Fruit fly (Drosophila melanogaster) whole organism, embryonic: ENCODE measurements around the gene CG31076.

ENCODE experiments used
- Adf1 ChIP-seq: fragments of 200-800 bp; sonication (Bioruptor generic); IDR thresholded peaks from 2 replicates; pipeline ENCODE4 v1.3.6; 2022; ENCODE audit warnings: missing biosample characterization, missing genetic modification characterization
- B-H1 ChIP-seq: fragments of 200-800 bp; sonication (Bioruptor generic); IDR thresholded peaks from 3 replicates; pipeline ENCODE4 v1.3.6; 2022; ENCODE audit warnings: missing biosample characterization, missing genetic modification characterization
- Bteb2 ChIP-seq: fragments of 200-800 bp; sonication (Bioruptor generic); optimal IDR thresholded peaks from 2 replicates; lab custom pipeline; 2016; ENCODE audit warnings: missing biosample characterization, missing genetic modification characterization
- CG10959 ChIP-seq: fragments of 200-800 bp; sonication (Bioruptor generic); IDR thresholded peaks from 2 replicates; pipeline ENCODE4 v1.3.6; 2022; ENCODE audit warnings: missing biosample characterization, missing genetic modification characterization
- CG14441 ChIP-seq: fragments of 200-800 bp; sonication (Bioruptor generic); IDR thresholded peaks from 2 replicates; pipeline ENCODE4 v1.3.6; 2022; ENCODE audit warnings: missing biosample characterization, missing genetic modification characterization
- CG1602 ChIP-seq: fragments of 200-800 bp; sonication (Bioruptor generic); optimal IDR thresholded peaks from 3 replicates; lab custom pipeline; 2016; ENCODE audit warnings: missing biosample characterization, missing genetic modification characterization
- CG17385 ChIP-seq: fragments of 200-800 bp; sonication (Bioruptor generic); optimal IDR thresholded peaks from 3 replicates; lab custom pipeline; 2018; ENCODE audit warnings: missing biosample characterization, mild to moderate bottlenecking, missing genetic modification characterization
- CG18619 ChIP-seq: fragments of 200-800 bp; sonication (Bioruptor generic); optimal IDR thresholded peaks from 3 replicates; lab custom pipeline; 2017; ENCODE audit warnings: missing biosample characterization, mild to moderate bottlenecking, missing genetic modification characterization
- CG2199 ChIP-seq: fragments of 200-800 bp; sonication (Bioruptor generic); IDR thresholded peaks from 3 replicates; pipeline ENCODE4 v1.3.6; 2022; ENCODE audit warnings: missing biosample characterization, missing genetic modification characterization
- CG2889 ChIP-seq: fragments of 200-800 bp; sonication (Bioruptor generic); IDR thresholded peaks from 3 replicates; pipeline ENCODE4 v1.3.6; 2022; ENCODE audit warnings: missing biosample characterization, missing genetic modification characterization
- CG3065 ChIP-seq: fragments of 200-800 bp; sonication (Bioruptor generic); optimal IDR thresholded peaks from 2 replicates; lab custom pipeline; 2016; ENCODE audit warnings: missing biosample characterization, missing genetic modification characterization
- CG4282 ChIP-seq: fragments of 200-800 bp; sonication (Bioruptor generic); optimal IDR thresholded peaks from 2 replicates; lab custom pipeline; 2016; ENCODE audit warnings: missing biosample characterization, missing genetic modification characterization
- CG6765 ChIP-seq: fragments of 200-800 bp; sonication (Bioruptor generic); optimal IDR thresholded peaks from 3 replicates; lab custom pipeline; 2017; ENCODE audit warnings: missing biosample characterization, mild to moderate bottlenecking, missing genetic modification characterization
- CG9437 ChIP-seq: fragments of 200-800 bp; sonication (Bioruptor generic); optimal IDR thresholded peaks from 2 replicates; lab custom pipeline; 2018; ENCODE audit warnings: missing biosample characterization, mild to moderate bottlenecking, missing genetic modification characterization
- CG9609 ChIP-seq: fragments of 200-800 bp; sonication (Bioruptor generic); optimal IDR thresholded peaks from 3 replicates; lab custom pipeline; 2016; ENCODE audit warnings: missing biosample characterization, missing genetic modification characterization
- Dad ChIP-seq: fragments of 200-800 bp; sonication (Bioruptor generic); optimal IDR thresholded peaks from 3 replicates; lab custom pipeline; 2016; ENCODE audit warnings: missing biosample characterization, missing genetic modification characterization
- Deaf1 ChIP-seq: fragments of 200-800 bp; optimal IDR thresholded peaks from 3 replicates; lab custom pipeline; 2019; ENCODE audit warnings: missing biosample characterization, mild to moderate bottlenecking, missing genetic modification characterization, moderate library complexity
- Dll ChIP-seq: fragments of 200-800 bp; sonication (Bioruptor generic); IDR thresholded peaks from 4 replicates; pipeline ENCODE4 v1.3.6; 2022; ENCODE audit warnings: missing biosample characterization, missing genetic modification characterization; ENCODE audit not compliant: partially characterized antibody
- Doc2 ChIP-seq: fragments of 200-800 bp; sonication (Bioruptor generic); IDR thresholded peaks from 2 replicates; pipeline ENCODE4 v1.3.6; 2022; ENCODE audit warnings: missing biosample characterization, missing genetic modification characterization
- Hr3 ChIP-seq: fragments of 200-800 bp; sonication (Bioruptor generic); optimal IDR thresholded peaks from 3 replicates; lab custom pipeline; 2016; ENCODE audit warnings: missing biosample characterization, missing genetic modification characterization
- Hr51 ChIP-seq, 2 experiments: fragments of 200-800 bp; sonication (Bioruptor generic); optimal IDR thresholded peaks; 2 replicates in 1 of 2; 3 replicates in 1 of 2; lab custom pipeline; 2016 to 2018; ENCODE audit warnings: missing biosample characterization in 2 of 2, missing genetic modification characterization in 2 of 2, mild to moderate bottlenecking in 1 of 2, moderate library complexity in 1 of 2
- Hr78 ChIP-seq, 2 experiments: fragments of 200-800 bp in 1 of 2; fragments of >200 bp in 1 of 2; sonication (Bioruptor generic) in 1 of 2; optimal IDR thresholded peaks; 2 replicates each; lab custom pipeline; 2017 to 2019; ENCODE audit warnings: missing biosample characterization in 2 of 2, missing genetic modification characterization in 2 of 2, mild to moderate bottlenecking in 1 of 2, moderate library complexity in 1 of 2
- Jarid2 ChIP-seq: fragments of 200-800 bp; sonication (Bioruptor generic); optimal IDR thresholded peaks from 3 replicates; lab custom pipeline; 2017; ENCODE audit warnings: mild to moderate bottlenecking, missing biosample characterization, missing genetic modification reagents, missing genetic modification characterization
- Max ChIP-seq: fragments of 200-800 bp; sonication (Bioruptor generic); optimal IDR thresholded peaks from 2 replicates; lab custom pipeline; 2016; ENCODE audit warnings: missing biosample characterization, mild to moderate bottlenecking, missing genetic modification characterization
- Nf-YA ChIP-seq: fragments of 200-800 bp; sonication (Bioruptor generic); IDR thresholded peaks from 2 replicates; pipeline ENCODE4 v1.3.6; 2022; ENCODE audit warnings: missing biosample characterization, missing genetic modification characterization
- Oli ChIP-seq: fragments of 200-800 bp; sonication (Bioruptor generic); optimal IDR thresholded peaks from 2 replicates; lab custom pipeline; 2018; ENCODE audit warnings: missing biosample characterization, mild to moderate bottlenecking, missing genetic modification characterization, moderate library complexity
- Rx ChIP-seq: fragments of 200-800 bp; sonication (Bioruptor generic); IDR thresholded peaks from 2 replicates; pipeline ENCODE4 v1.3.6; 2022; ENCODE audit warnings: missing biosample characterization, missing genetic modification characterization
- Side ChIP-seq: fragments of 200-800 bp; sonication (Bioruptor generic); optimal IDR thresholded peaks from 2 replicates; lab custom pipeline; 2016; ENCODE audit warnings: missing biosample characterization, missing genetic modification characterization
- Sry-δ ChIP-seq: fragments of 200-800 bp; sonication (Bioruptor generic); optimal IDR thresholded peaks from 2 replicates; lab custom pipeline; 2016; ENCODE audit warnings: missing biosample characterization, missing genetic modification characterization
- Stat92E ChIP-seq, 3 experiments: fragments of >200 bp in 2 of 3; fragments of 200-800 bp in 1 of 3; sonication (Bioruptor generic) in 1 of 3; optimal IDR thresholded peaks; 2 replicates each; lab custom pipeline; 2017 to 2019; ENCODE audit warnings: missing biosample characterization in 3 of 3, missing genetic modification characterization in 3 of 3, mild to moderate bottlenecking in 1 of 3, moderate library complexity in 1 of 3
- Tbp ChIP-seq: fragments of >200 bp; optimal IDR thresholded peaks from 2 replicates; lab custom pipeline; 2018; ENCODE audit warnings: missing biosample characterization, missing genetic modification characterization
- cad ChIP-seq: fragments of >200 bp; optimal IDR thresholded peaks from 2 replicates; lab custom pipeline; 2017; ENCODE audit warnings: missing biosample characterization, missing genetic modification characterization
- caup ChIP-seq: fragments of 200-800 bp; sonication (Bioruptor generic); optimal IDR thresholded peaks from 3 replicates; lab custom pipeline; 2017; ENCODE audit warnings: missing biosample characterization, mild to moderate bottlenecking, missing genetic modification characterization, moderate library complexity; ENCODE audit not compliant: severe bottlenecking
- crp ChIP-seq, 2 experiments: fragments of 200-800 bp; sonication (Bioruptor generic); optimal IDR thresholded peaks; 2 replicates in 1 of 2; 3 replicates in 1 of 2; lab custom pipeline; 2017; ENCODE audit warnings: missing biosample characterization in 2 of 2, missing genetic modification characterization in 2 of 2, mild to moderate bottlenecking in 1 of 2, moderate library complexity in 1 of 2
- dysf ChIP-seq: fragments of 200-800 bp; sonication (Bioruptor generic); IDR thresholded peaks from 3 replicates; pipeline ENCODE4 v1.3.6; 2022; ENCODE audit warnings: missing biosample characterization, missing genetic modification characterization
- emc ChIP-seq: fragments of 200-800 bp; sonication (Bioruptor generic); optimal IDR thresholded peaks from 2 replicates; lab custom pipeline; 2016; ENCODE audit warnings: missing biosample characterization, missing genetic modification characterization
- ewg ChIP-seq: fragments of 200-800 bp; sonication (Bioruptor generic); optimal IDR thresholded peaks from 3 replicates; lab custom pipeline; 2017; ENCODE audit warnings: mild to moderate bottlenecking, missing biosample characterization, missing genetic modification reagents, missing genetic modification characterization
- fd64A ChIP-seq: fragments of 200-800 bp; sonication (Bioruptor generic); optimal IDR thresholded peaks from 3 replicates; lab custom pipeline; 2018; ENCODE audit warnings: missing biosample characterization, mild to moderate bottlenecking, missing genetic modification characterization
- jigr1 ChIP-seq: fragments of 200-800 bp; sonication (Bioruptor generic); IDR thresholded peaks from 3 replicates; pipeline ENCODE4 v1.3.6; 2022; ENCODE audit warnings: missing biosample characterization, missing genetic modification characterization
- knrl ChIP-seq: fragments of 200-800 bp; sonication (Bioruptor generic); IDR thresholded peaks from 3 replicates; pipeline ENCODE4 v1.3.6; 2022; ENCODE audit warnings: missing biosample characterization, missing genetic modification characterization; ENCODE audit not compliant: partially characterized antibody
- mam ChIP-seq: fragments of 200-800 bp; sonication (Bioruptor generic); optimal IDR thresholded peaks from 3 replicates; lab custom pipeline; 2016; ENCODE audit warnings: missing biosample characterization, missing genetic modification characterization
- mirr ChIP-seq: fragments of 200-800 bp; sonication (Bioruptor generic); optimal IDR thresholded peaks from 3 replicates; lab custom pipeline; 2018; ENCODE audit warnings: missing biosample characterization, mild to moderate bottlenecking, missing genetic modification characterization
- nau ChIP-seq: fragments of 200-800 bp; sonication (Bioruptor generic); optimal IDR thresholded peaks from 3 replicates; lab custom pipeline; 2017; ENCODE audit warnings: missing biosample characterization, mild to moderate bottlenecking, missing genetic modification characterization, missing genetic modification reagents
- nom ChIP-seq: fragments of 200-800 bp; sonication (Bioruptor generic); optimal IDR thresholded peaks from 2 replicates; lab custom pipeline; 2017; ENCODE audit warnings: missing biosample characterization, missing genetic modification characterization, mild to moderate bottlenecking, moderate library complexity, missing genetic modification reagents
- phol ChIP-seq: fragments of 200-800 bp; sonication (Bioruptor generic); optimal IDR thresholded peaks from 3 replicates; lab custom pipeline; 2018; ENCODE audit warnings: missing biosample characterization, mild to moderate bottlenecking, missing genetic modification characterization, moderate library complexity
- row ChIP-seq: fragments of 200-800 bp; sonication (Bioruptor generic); IDR thresholded peaks from 3 replicates; pipeline ENCODE4 v1.3.6; 2022; ENCODE audit warnings: missing biosample characterization, missing genetic modification characterization
- sens-2 ChIP-seq: fragments of 200-800 bp; sonication (Bioruptor generic); IDR thresholded peaks from 2 replicates; pipeline ENCODE4 v1.3.6; 2022; ENCODE audit warnings: missing biosample characterization, missing genetic modification characterization
- seq ChIP-seq: fragments of 200-800 bp; sonication (Bioruptor generic); IDR thresholded peaks from 2 replicates; pipeline ENCODE4 v1.3.6; 2022; ENCODE audit warnings: missing biosample characterization, missing genetic modification characterization
- sisA ChIP-seq: fragments of 200-800 bp; sonication (Bioruptor generic); IDR thresholded peaks from 2 replicates; pipeline ENCODE4 v1.3.6; 2022; ENCODE audit warnings: missing biosample characterization, missing genetic modification characterization
- sqz ChIP-seq: fragments of 200-800 bp; sonication (Bioruptor generic); optimal IDR thresholded peaks from 3 replicates; lab custom pipeline; 2018; ENCODE audit warnings: missing biosample characterization, mild to moderate bottlenecking, missing genetic modification characterization
- tap ChIP-seq: fragments of 200-800 bp; optimal IDR thresholded peaks from 3 replicates; lab custom pipeline; 2019; ENCODE audit warnings: missing biosample characterization, mild to moderate bottlenecking, missing genetic modification characterization, moderate library complexity

CG31076 gene

DNA sequence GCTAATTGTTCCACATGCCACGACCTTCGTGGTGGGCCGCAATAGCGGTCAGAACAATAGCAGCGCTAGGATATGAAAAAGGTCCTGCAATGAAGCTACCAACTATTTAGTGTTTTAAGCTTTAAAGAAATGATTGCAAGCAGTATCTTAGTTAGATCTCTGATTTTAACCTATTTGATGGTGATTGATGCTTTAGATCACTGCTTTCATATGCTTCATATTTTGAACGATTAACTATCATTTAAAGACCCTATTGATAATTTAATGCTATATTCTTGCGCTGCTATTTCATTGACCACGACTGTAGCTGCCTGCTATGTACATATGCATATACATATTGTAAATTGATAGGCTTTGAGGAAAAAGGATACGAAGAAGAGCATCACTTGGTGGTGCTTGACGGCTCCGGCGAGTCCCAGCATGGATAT is 25.9 kb downstream of the CG31076 start (continued):
- no peak for TF ChIP-seq CG2199
- peak; percentile 14 for TF ChIP-seq CG18619 (GFP tag; lab: Kevin White, UChicago)
- no peak for TF ChIP-seq CG4282 (GFP tag; lab: Kevin White, UChicago)
- TF ChIP-seq B-H1 (GFP tag; lab: Robert Waterston, UW): no peak
- peak; percentile 74 for TF ChIP-seq dysf (GFP tag; lab: Robert Waterston, UW)
- peak; percentile 68 for TF ChIP-seq mam
- TF ChIP-seq row: peak; percentile 35; the same call in 2 of the 3 replicates
- peak; percentile 74 for TF ChIP-seq Max (GFP tag; lab: Kevin White, UChicago)
- TF ChIP-seq CG9609 (GFP tag; lab: Kevin White, UChicago): peak; percentile 11
- no peak for TF ChIP-seq Nf-YA (GFP tag; lab: Robert Waterston, UW)
- peak; percentile 76 for TF ChIP-seq nom
- TF ChIP-seq sisA (GFP tag; lab: Robert Waterston, UW): peak; percentile 52
- TF ChIP-seq caup: peak; percentile 78
- TF ChIP-seq Hr51 (GFP tag; optimal IDR thresholded peaks at IDR 0.05; lab: Kevin White, UChicago): peak in 1 of 2 experiments; percentile 59
- TF ChIP-seq Dad (GFP tag; lab: Kevin White, UChicago): no peak
- TF ChIP-seq ewg (GFP tag; lab: Kevin White, UChicago): peak; percentile 10
- no peak for TF ChIP-seq CG3065
- no peak for TF ChIP-seq Rx
- TF ChIP-seq CG6765: peak; percentile 11
- peak; percentile 2 for TF ChIP-seq emc (GFP tag; lab: Kevin White, UChicago)
- no peak for TF ChIP-seq Stat92E (GFP tag; optimal IDR thresholded peaks at IDR 0.05; lab: Kevin White, UChicago)
- peak; percentile 29; the same call in 1 of the 2 replicates for TF ChIP-seq seq (GFP tag; lab: Robert Waterston, UW)
- TF ChIP-seq CG17385 (GFP tag; lab: Kevin White, UChicago): peak; percentile 33
- TF ChIP-seq sens-2: no peak
- no peak for TF ChIP-seq crp (GFP tag; optimal IDR thresholded peaks at IDR 0.05; lab: Kevin White, UChicago)
- peak; percentile 20 for TF ChIP-seq CG1602 (GFP tag; lab: Kevin White, UChicago)
- TF ChIP-seq Deaf1 (tag; lab: Kevin White, UChicago): peak; percentile 48
- TF ChIP-seq Doc2 (GFP tag; lab: Robert Waterston, UW): no peak
- TF ChIP-seq knrl (GFP tag; lab: Robert Waterston, UW): no peak
- peak; percentile 58; the same call in 1 of the 2 replicates for TF ChIP-seq CG10959
- peak; percentile 70 for TF ChIP-seq fd64A (GFP tag; lab: Kevin White, UChicago)
- no peak for TF ChIP-seq Tbp
- TF ChIP-seq Hr78 (GFP tag; optimal IDR thresholded peaks at IDR 0.05; lab: Kevin White, UChicago): peak in 1 of 2 experiments; percentile 25
- TF ChIP-seq Jarid2 (GFP tag; lab: Kevin White, UChicago): peak; percentile 16
- TF ChIP-seq nau (GFP tag; lab: Kevin White, UChicago): peak; percentile 53
- no peak for TF ChIP-seq Adf1
- no peak for TF ChIP-seq cad (GFP tag; lab: Kevin White, UChicago)
- no peak for TF ChIP-seq CG2889
- peak; percentile 81 for TF ChIP-seq phol (tag; lab: Kevin White, UChicago)
- peak; percentile 29 for TF ChIP-seq Sry-δ
- TF ChIP-seq sqz (GFP tag; lab: Kevin White, UChicago): peak; percentile 42
- TF ChIP-seq jigr1 (GFP tag; lab: Robert Waterston, UW): no peak
- no peak for TF ChIP-seq Hr3 (GFP tag; lab: Kevin White, UChicago)
- TF ChIP-seq tap (tag; lab: Kevin White, UChicago): peak; percentile 78
- TF ChIP-seq CG9437 (GFP tag; lab: Kevin White, UChicago): no peak
- no peak for TF ChIP-seq Dll (GFP tag; lab: Robert Waterston, UW)
- TF ChIP-seq CG14441 (GFP tag; lab: Robert Waterston, UW): peak; percentile 38
- TF ChIP-seq Oli: peak; percentile 45
- TF ChIP-seq mirr (GFP tag; lab: Kevin White, UChicago): peak; percentile 24
- no peak for TF ChIP-seq Bteb2 (GFP tag; lab: Kevin White, UChicago)
- no peak for TF ChIP-seq Side (GFP tag; lab: Kevin White, UChicago)
